Fruit fly (Drosophila melanogaster) whole organism, embryonic: ENCODE data around the gene CG12112.

Experiments used
- Atf-2 ChIP-seq: fragments of 200-800 bp; sonication (Bioruptor generic); optimal IDR thresholded peaks from 2 replicates; lab custom pipeline; 2016; ENCODE audit warnings: missing biosample characterization, missing genetic modification characterization
- CG10147 ChIP-seq: fragments of 200-800 bp; sonication (Bioruptor generic); optimal IDR thresholded peaks from 2 replicates; lab custom pipeline; 2019; ENCODE audit warnings: missing biosample characterization, mild to moderate bottlenecking, missing genetic modification characterization, moderate library complexity
- CG10274 ChIP-seq: fragments of 200-800 bp; sonication (Bioruptor generic); optimal IDR thresholded peaks from 3 replicates; lab custom pipeline; 2017; ENCODE audit warnings: missing biosample characterization, mild to moderate bottlenecking, missing genetic modification characterization
- CG10366 ChIP-seq: fragments of 200-800 bp; sonication (Bioruptor generic); IDR thresholded peaks from 2 replicates; pipeline ENCODE4 v1.3.6; 2022; ENCODE audit warnings: missing biosample characterization, missing genetic modification characterization
- CG12071 ChIP-seq: fragments of 200-800 bp; sonication (Bioruptor generic); optimal IDR thresholded peaks from 3 replicates; lab custom pipeline; 2018; ENCODE audit warnings: missing biosample characterization, mild to moderate bottlenecking, missing genetic modification characterization
- CG15479 ChIP-seq: fragments of 200-800 bp; sonication (Bioruptor generic); optimal IDR thresholded peaks from 3 replicates; lab custom pipeline; 2019; ENCODE audit warnings: missing biosample characterization, mild to moderate bottlenecking, missing genetic modification characterization, moderate library complexity
- CG1602 ChIP-seq: fragments of 200-800 bp; sonication (Bioruptor generic); optimal IDR thresholded peaks from 3 replicates; lab custom pipeline; 2016; ENCODE audit warnings: missing biosample characterization, missing genetic modification characterization
- CG17612 ChIP-seq: fragments of 200-800 bp; sonication (Bioruptor generic); IDR thresholded peaks from 2 replicates; pipeline ENCODE4 v1.3.6; 2022; ENCODE audit warnings: missing biosample characterization, missing genetic modification characterization
- CG2678 ChIP-seq: fragments of 200-800 bp; sonication (Bioruptor generic); optimal IDR thresholded peaks from 3 replicates; lab custom pipeline; 2019; ENCODE audit warnings: missing biosample characterization, mild to moderate bottlenecking, missing genetic modification characterization, moderate library complexity
- CG31388 ChIP-seq: fragments of 200-800 bp; sonication (Bioruptor generic); optimal IDR thresholded peaks from 2 replicates; lab custom pipeline; 2016; ENCODE audit warnings: missing biosample characterization, missing genetic modification characterization
- CG34224 ChIP-seq: fragments of 200-800 bp; sonication (Bioruptor generic); IDR thresholded peaks from 3 replicates; pipeline ENCODE4 v1.3.6; 2022; ENCODE audit warnings: missing biosample characterization, missing genetic modification characterization; ENCODE audit not compliant: partially characterized antibody
- CG43689 ChIP-seq: fragments of 200-800 bp; sonication (Bioruptor generic); IDR thresholded peaks from 2 replicates; pipeline ENCODE4 v1.3.6; 2022; ENCODE audit warnings: missing biosample characterization, missing genetic modification characterization
- CG7556 ChIP-seq: fragments of 200-800 bp; sonication (Bioruptor generic); optimal IDR thresholded peaks from 2 replicates; lab custom pipeline; 2017; ENCODE audit warnings: missing biosample characterization, mild to moderate bottlenecking, missing genetic modification characterization
- CG8944 ChIP-seq: fragments of 200-800 bp; sonication (Bioruptor generic); optimal IDR thresholded peaks from 3 replicates; lab custom pipeline; 2016; ENCODE audit warnings: missing biosample characterization, missing genetic modification characterization
- CG9215 ChIP-seq: fragments of 200-800 bp; sonication (Bioruptor generic); IDR thresholded peaks from 2 replicates; pipeline ENCODE4 v1.3.6; 2022; ENCODE audit warnings: missing biosample characterization, missing genetic modification characterization
- Camta ChIP-seq: fragments of 200-800 bp; sonication (Bioruptor generic); optimal IDR thresholded peaks from 2 replicates; lab custom pipeline; 2016; ENCODE audit warnings: missing biosample characterization, missing genetic modification characterization
- Dad ChIP-seq: fragments of 200-800 bp; sonication (Bioruptor generic); optimal IDR thresholded peaks from 3 replicates; lab custom pipeline; 2016; ENCODE audit warnings: missing biosample characterization, missing genetic modification characterization
- Dip3 ChIP-seq: fragments of 200-800 bp; sonication (Bioruptor generic); optimal IDR thresholded peaks from 3 replicates; lab custom pipeline; 2016; ENCODE audit warnings: missing biosample characterization, missing genetic modification characterization
- E2f2 ChIP-seq: fragments of 200-800 bp; sonication (Bioruptor generic); IDR thresholded peaks from 2 replicates; pipeline ENCODE4 v1.3.6; 2022; ENCODE audit warnings: missing biosample characterization, missing genetic modification characterization
- GATAe ChIP-seq: fragments of 200-800 bp; sonication (Bioruptor generic); conservative IDR thresholded peaks from 2 replicates; pipeline ENCODE4 v1.3.6; 2022; ENCODE audit warnings: missing biosample characterization, missing genetic modification characterization
- H2.0 ChIP-seq: fragments of 200-800 bp; sonication (Bioruptor generic); IDR thresholded peaks from 2 replicates; pipeline ENCODE4 v1.3.6; 2022; ENCODE audit warnings: missing biosample characterization, missing genetic modification characterization
- Mes4 ChIP-seq: fragments of 200-800 bp; sonication (Bioruptor generic); optimal IDR thresholded peaks from 2 replicates; lab custom pipeline; 2016; ENCODE audit warnings: missing biosample characterization, missing genetic modification characterization
- NC2α ChIP-seq: fragments of 200-800 bp; sonication (Bioruptor generic); optimal IDR thresholded peaks from 2 replicates; lab custom pipeline; 2016; ENCODE audit warnings: missing biosample characterization, missing genetic modification characterization
- Nf-YB ChIP-seq: fragments of 200-800 bp; sonication (Bioruptor generic); optimal IDR thresholded peaks from 3 replicates; lab custom pipeline; 2019; ENCODE audit warnings: missing biosample characterization, mild to moderate bottlenecking, missing genetic modification characterization, moderate library complexity
- Ptx1 ChIP-seq: fragments of 200-800 bp; sonication (Bioruptor generic); IDR thresholded peaks from 2 replicates; pipeline ENCODE4 v1.3.6; 2022; ENCODE audit warnings: missing biosample characterization, missing genetic modification characterization
- Ravus ChIP-seq: fragments of 200-800 bp; sonication (Bioruptor generic); IDR thresholded peaks from 2 replicates; pipeline ENCODE4 v1.3.6; 2022; ENCODE audit warnings: missing biosample characterization, missing genetic modification characterization
- Six4 ChIP-seq: fragments of 200-800 bp; sonication (Bioruptor generic); optimal IDR thresholded peaks from 2 replicates; lab custom pipeline; 2016; ENCODE audit warnings: missing biosample characterization, missing genetic modification characterization
- Sox102F ChIP-seq: fragments of 200-800 bp; sonication (Bioruptor generic); optimal IDR thresholded peaks from 2 replicates; lab custom pipeline; 2018; ENCODE audit warnings: missing biosample characterization, mild to moderate bottlenecking, missing genetic modification characterization, moderate library complexity
- ato ChIP-seq: fragments of 200-800 bp; sonication (Bioruptor generic); IDR thresholded peaks from 2 replicates; pipeline ENCODE4 v1.3.6; 2022; ENCODE audit warnings: missing biosample characterization, missing genetic modification characterization; ENCODE audit not compliant: partially characterized antibody
- caup ChIP-seq: fragments of 200-800 bp; sonication (Bioruptor generic); optimal IDR thresholded peaks from 3 replicates; lab custom pipeline; 2017; ENCODE audit warnings: missing biosample characterization, mild to moderate bottlenecking, missing genetic modification characterization, moderate library complexity; ENCODE audit not compliant: severe bottlenecking
- emc ChIP-seq: fragments of 200-800 bp; sonication (Bioruptor generic); optimal IDR thresholded peaks from 2 replicates; lab custom pipeline; 2016; ENCODE audit warnings: missing biosample characterization, missing genetic modification characterization
- esg ChIP-seq: fragments of 200-800 bp; sonication (Bioruptor generic); conservative IDR thresholded peaks from 2 replicates; pipeline ENCODE4 v1.3.6; 2022; ENCODE audit warnings: missing biosample characterization, missing genetic modification characterization
- gce ChIP-seq: fragments of 200-800 bp; sonication (Bioruptor generic); IDR thresholded peaks from 3 replicates; pipeline ENCODE4 v1.3.6; 2022; ENCODE audit warnings: missing biosample characterization, missing genetic modification characterization
- her ChIP-seq: fragments of 200-800 bp; sonication (Bioruptor generic); optimal IDR thresholded peaks from 2 replicates; lab custom pipeline; 2016; ENCODE audit warnings: missing biosample characterization, missing genetic modification characterization
- hkb ChIP-seq, 2 experiments: fragments of 200-800 bp in 1 of 2; fragments of >200 bp in 1 of 2; sonication (Bioruptor generic) in 1 of 2; IDR thresholded peaks in 1 of 2; optimal IDR thresholded peaks in 1 of 2; 2 replicates each; pipeline versions ENCODE4 v1.3.6 to Lab custom; 2017 to 2022; ENCODE audit warnings: missing biosample characterization in 1 of 2, missing genetic modification characterization in 1 of 2
- hth ChIP-seq: fragments of >200 bp; optimal IDR thresholded peaks from 2 replicates; lab custom pipeline; 2017; ENCODE audit warnings: inconsistent platforms
- lbe ChIP-seq: fragments of 200-800 bp; sonication (Bioruptor generic); optimal IDR thresholded peaks from 2 replicates; lab custom pipeline; 2016; ENCODE audit warnings: missing biosample characterization, mild to moderate bottlenecking, missing genetic modification characterization
- lov ChIP-seq, 2 experiments: fragments of 200-800 bp in 1 of 2; fragments of >200 bp in 1 of 2; sonication (Bioruptor generic) in 1 of 2; IDR thresholded peaks in 1 of 2; optimal IDR thresholded peaks in 1 of 2; 2 replicates in 1 of 2; 3 replicates in 1 of 2; pipeline versions ENCODE4 v1.3.6 to Lab custom; 2017 to 2022; ENCODE audit warnings: missing biosample characterization in 1 of 2, missing genetic modification characterization in 1 of 2
- mam ChIP-seq: fragments of 200-800 bp; sonication (Bioruptor generic); optimal IDR thresholded peaks from 3 replicates; lab custom pipeline; 2016; ENCODE audit warnings: missing biosample characterization, missing genetic modification characterization
- nmo ChIP-seq: fragments of 200-800 bp; sonication (Bioruptor generic); optimal IDR thresholded peaks from 2 replicates; lab custom pipeline; 2018; ENCODE audit warnings: missing biosample characterization, mild to moderate bottlenecking, missing genetic modification characterization, moderate library complexity
- nom ChIP-seq: fragments of 200-800 bp; sonication (Bioruptor generic); optimal IDR thresholded peaks from 2 replicates; lab custom pipeline; 2017; ENCODE audit warnings: missing biosample characterization, missing genetic modification characterization, mild to moderate bottlenecking, moderate library complexity, missing genetic modification reagents
- otp ChIP-seq: fragments of 200-800 bp; sonication (Bioruptor generic); IDR thresholded peaks from 3 replicates; pipeline ENCODE4, ENCODE4 v1.3.6; 2022; ENCODE audit warnings: missing biosample characterization, missing genetic modification characterization
- p53 ChIP-seq: fragments of 200-800 bp; sonication (Bioruptor generic); optimal IDR thresholded peaks from 2 replicates; lab custom pipeline; 2016; ENCODE audit warnings: missing biosample characterization, missing genetic modification characterization
- ro ChIP-seq: fragments of 200-800 bp; sonication (Bioruptor generic); IDR thresholded peaks from 2 replicates; pipeline ENCODE4 v1.3.6; 2022; ENCODE audit warnings: missing biosample characterization, missing genetic modification characterization
- sisA ChIP-seq: fragments of 200-800 bp; sonication (Bioruptor generic); IDR thresholded peaks from 2 replicates; pipeline ENCODE4 v1.3.6; 2022; ENCODE audit warnings: missing biosample characterization, missing genetic modification characterization
- sob ChIP-seq: fragments of 200-800 bp; sonication (Bioruptor generic); IDR thresholded peaks from 2 replicates; pipeline ENCODE4 v1.3.6; 2022; ENCODE audit warnings: missing biosample characterization, missing genetic modification characterization
- sr ChIP-seq: fragments of 200-800 bp; sonication (Bioruptor generic); IDR thresholded peaks from 3 replicates; pipeline ENCODE4 v1.3.6; 2022; ENCODE audit warnings: missing biosample characterization, missing genetic modification characterization
- unc-4 ChIP-seq: fragments of 200-800 bp; sonication (Bioruptor generic); IDR thresholded peaks from 2 replicates; pipeline ENCODE4 v1.3.6; 2022; ENCODE audit warnings: missing biosample characterization, missing genetic modification characterization; ENCODE audit not compliant: partially characterized antibody
- wdn ChIP-seq: fragments of 200-800 bp; sonication (Bioruptor generic); IDR thresholded peaks from 2 replicates; pipeline ENCODE4 v1.3.6; 2022; ENCODE audit warnings: missing biosample characterization, missing genetic modification characterization
- zen ChIP-seq: fragments of 200-800 bp; sonication (Bioruptor generic); optimal IDR thresholded peaks from 3 replicates; lab custom pipeline; 2018; ENCODE audit warnings: missing biosample characterization, mild to moderate bottlenecking, missing genetic modification characterization, moderate library complexity

Gene CG12112

DNA sequence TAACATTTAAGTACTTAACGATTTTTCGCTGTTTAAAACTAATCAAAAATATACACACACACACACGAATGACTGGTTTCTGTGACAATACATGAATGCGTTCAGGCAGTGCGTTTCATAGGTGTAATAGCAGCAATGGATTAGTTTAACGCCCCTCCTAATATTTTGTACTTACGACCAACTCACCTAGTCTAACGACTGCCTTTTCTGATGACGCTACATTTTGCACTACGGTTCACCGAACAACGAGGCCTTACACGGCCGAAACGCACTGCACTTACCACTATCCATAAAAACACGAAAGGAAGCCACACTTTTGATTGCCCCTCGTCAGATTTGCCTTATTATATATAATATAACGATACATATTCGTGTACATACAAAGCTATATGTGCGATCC lies 41.2 kb upstream of the CG12112 start:
- TF ChIP-seq hth (lab: Kevin White, UChicago) (no peak), sr (GFP tag; lab: Robert Waterston, UW) (no peak), CG10366 (peak; percentile 20; the same call in 1 of the 2 replicates), mam (GFP tag; lab: Kevin White, UChicago) (peak; percentile 10), p53 (GFP tag; lab: Kevin White, UChicago) (no peak), CG8944 (GFP tag; lab: Kevin White, UChicago) (peak; percentile 11), ato (GFP tag; lab: Robert Waterston, UW) (no peak), Ptx1 (GFP tag; lab: Robert Waterston, UW) (peak; percentile 62), sob (GFP tag; lab: Robert Waterston, UW) (0 out of 2 replicates have a peak, but pooled peaks have one; percentile 22), Dip3 (GFP tag; lab: Kevin White, UChicago) (no peak), sisA (GFP tag; lab: Robert Waterston, UW) (peak; percentile 39; the same call in 1 of the 2 replicates), lbe (GFP tag; lab: Kevin White, UChicago) (peak; percentile 11), Dad (GFP tag; lab: Kevin White, UChicago) (no peak), Six4 (GFP tag; lab: Kevin White, UChicago) (no peak), emc (GFP tag; lab: Kevin White, UChicago) (no peak), hkb (optimal IDR thresholded peaks at IDR 0.05; lab: Kevin White, UChicago) (no peak), hkb (GFP tag; IDR thresholded peaks at IDR 0.05; lab: Robert Waterston, UW) (peak; percentile 63; the same call in 1 of the 2 replicates), nom (GFP tag; lab: Kevin White, UChicago) (no peak), CG12071 (GFP tag; lab: Kevin White, UChicago) (no peak), CG31388 (GFP tag; lab: Kevin White, UChicago) (peak; percentile 17), CG15479 (GFP tag; lab: Kevin White, UChicago) (no peak), wdn (0 out of 2 replicates have a peak, but pooled peaks have one; percentile 11), nmo (GFP tag; lab: Kevin White, UChicago) (peak; percentile 40), CG9215 (GFP tag; lab: Robert Waterston, UW) (no peak), NC2α (GFP tag; lab: Kevin White, UChicago) (no peak), esg (GFP tag; lab: Robert Waterston, UW) (0 out of 2 replicates have a peak, but pooled peaks have one; percentile 28), caup (GFP tag; lab: Kevin White, UChicago) (no peak), CG34224 (GFP tag; lab: Robert Waterston, UW) (no peak), Sox102F (GFP tag; lab: Kevin White, UChicago) (no peak), Atf-2 (peak; percentile 6), CG17612 (no peak), ro (no peak), CG10147 (GFP tag; lab: Kevin White, UChicago) (no peak), Nf-YB (no peak), CG2678 (tag; lab: Kevin White, UChicago) (no peak), her (no peak), GATAe (GFP tag; lab: Robert Waterston, UW) (no peak), zen (tag; lab: Kevin White, UChicago) (peak; percentile 36), Camta (GFP tag; lab: Kevin White, UChicago) (peak; percentile 8), CG43689 (GFP tag; lab: Robert Waterston, UW) (0 out of 2 replicates have a peak, but pooled peaks have one; percentile 12), lov (optimal IDR thresholded peaks at IDR 0.05; lab: Kevin White, UChicago) (no peak), lov (GFP tag; IDR thresholded peaks at IDR 0.05; lab: Robert Waterston, UW) (0 out of 3 replicates have a peak, but pooled peaks have one; percentile 47), otp (GFP tag; lab: Robert Waterston, UW) (0 out of 3 replicates have a peak, but pooled peaks have one; percentile 44), Mes4 (GFP tag; lab: Kevin White, UChicago) (no peak), E2f2 (GFP tag; lab: Robert Waterston, UW) (peak; percentile 15; the same call in 1 of the 2 replicates), CG10274 (GFP tag; lab: Kevin White, UChicago) (no peak), CG1602 (GFP tag; lab: Kevin White, UChicago) (peak; percentile 30), unc-4 (no peak), Ravus (GFP tag; lab: Robert Waterston, UW) (no peak), H2.0 (GFP tag; lab: Robert Waterston, UW) (peak; percentile 49; the same call in 1 of the 2 replicates), CG7556 (GFP tag; lab: Kevin White, UChicago) (no peak), gce (GFP tag; lab: Robert Waterston, UW) (no peak)
